Fruit fly (Drosophila melanogaster) whole organism, prepupa: ENCODE results near the gene rdgA.

Experiments
- CG34406 ChIP-seq: fragments of 200-800 bp; sonication (Bioruptor generic); optimal IDR thresholded peaks from 3 replicates; lab custom pipeline; 2016; ENCODE audit warnings: missing biosample characterization, missing genetic modification characterization
- Gug ChIP-seq: fragments of 200-800 bp; sonication (Bioruptor generic); IDR thresholded peaks from 2 replicates; pipeline ENCODE4 v1.3.6; 2022; ENCODE audit warnings: missing biosample characterization, missing genetic modification characterization
- Hr39 ChIP-seq: fragments of 200-800 bp; sonication (Bioruptor generic); optimal IDR thresholded peaks from 2 replicates; lab custom pipeline; 2016; ENCODE audit warnings: missing biosample characterization, missing genetic modification characterization
- Smox ChIP-seq: fragments of 200-800 bp; sonication (Bioruptor generic); optimal IDR thresholded peaks from 3 replicates; lab custom pipeline; 2016; ENCODE audit warnings: missing biosample characterization, missing genetic modification characterization
- Sox15 ChIP-seq: fragments of 200-800 bp; sonication (Bioruptor generic); optimal IDR thresholded peaks from 3 replicates; lab custom pipeline; 2016; ENCODE audit warnings: missing biosample characterization, missing genetic modification characterization
- dac ChIP-seq: fragments of 200-800 bp; sonication (Bioruptor generic); optimal IDR thresholded peaks from 2 replicates; lab custom pipeline; 2017; ENCODE audit warnings: missing biosample characterization, mild to moderate bottlenecking, missing genetic modification characterization
- eg ChIP-seq: fragments of 200-800 bp; sonication (Bioruptor generic); IDR thresholded peaks from 3 replicates; pipeline ENCODE4 v1.3.6; 2022; ENCODE audit warnings: missing biosample characterization, missing genetic modification characterization
- spab ChIP-seq: fragments of 200-800 bp; sonication (Bioruptor generic); optimal IDR thresholded peaks from 2 replicates; lab custom pipeline; 2017; ENCODE audit warnings: missing biosample characterization, mild to moderate bottlenecking, missing genetic modification characterization, missing genetic modification reagents

DNA sequence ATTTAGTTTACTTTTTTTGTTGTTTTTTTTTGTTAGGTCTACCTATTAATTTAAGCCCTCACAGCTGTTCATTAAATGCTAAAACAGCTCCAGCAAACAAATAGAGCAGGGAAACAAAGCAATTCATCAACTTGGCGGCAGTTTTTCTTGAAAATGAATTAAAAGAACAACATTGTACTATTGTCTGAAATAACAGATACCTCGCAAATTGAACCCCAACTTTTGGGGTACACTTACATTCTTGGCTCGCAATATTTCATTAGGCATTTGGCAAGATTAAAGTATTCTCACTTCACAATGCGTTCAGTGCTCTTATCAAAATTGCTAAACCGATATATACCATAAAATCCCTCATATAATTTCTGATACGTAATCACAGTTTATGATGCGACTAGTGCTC is 23.5 kb upstream of the rdgA start:
- TF ChIP-seq Hr39 (GFP tag; lab: Kevin White, UChicago) (no peak), spab (no peak), dac (GFP tag; lab: Kevin White, UChicago) (no peak), CG34406 (GFP tag; lab: Kevin White, UChicago) (no peak), Smox (GFP tag; lab: Kevin White, UChicago) (no peak), eg (GFP tag; lab: Robert Waterston, UW) (no peak), Sox15 (no peak), Gug (GFP tag; lab: Robert Waterston, UW) (no peak)
